Worm (Caenorhabditis elegans) whole organism, L3 larva: ENCODE measurements around the gene F13H10.3.

Experiments used
- ZK546.5 ChIP-seq: sonication (generic microtip); optimal IDR thresholded peaks from 2 replicates; lab custom pipeline; 2017; ENCODE audit warnings: missing biosample characterization, missing genetic modification characterization
- ama-1 ChIP-seq: fragments of 150-350 bp; optimal IDR thresholded peaks from 2 replicates; lab custom pipeline; 2018
- ceh-28 ChIP-seq: fragments of 150-350 bp; optimal IDR thresholded peaks from 2 replicates; lab custom pipeline; 2014; ENCODE audit warnings: missing biosample characterization, missing genetic modification reagents, missing genetic modification characterization
- ceh-82 ChIP-seq: fragments of 150-350 bp; optimal IDR thresholded peaks from 2 replicates; lab custom pipeline; 2014; ENCODE audit warnings: missing biosample characterization, missing genetic modification characterization
- elt-2 ChIP-seq: sonication (generic microtip); optimal IDR thresholded peaks from 2 replicates; lab custom pipeline; 2016; ENCODE audit warnings: missing genetic modification reagents, mild to moderate bottlenecking, missing genetic modification characterization, missing compliant biosample characterization
- elt-3 ChIP-seq, 3 experiments: fragments of 150-350 bp in 1 of 3; sonication (generic microtip) in 2 of 3; optimal IDR thresholded peaks; 2 replicates in 2 of 3; 4 replicates in 1 of 3; lab custom pipeline; 2014 to 2017; ENCODE audit warnings: missing biosample characterization in 3 of 3, missing genetic modification characterization in 3 of 3
- nhr-11 ChIP-seq: fragments of 150-350 bp; optimal IDR thresholded peaks from 2 replicates; lab custom pipeline; 2014; ENCODE audit warnings: missing biosample characterization, missing genetic modification characterization
- pha-4 ChIP-seq: fragments of 150-350 bp; optimal IDR thresholded peaks from 2 replicates; lab custom pipeline; 2014; ENCODE audit warnings: missing biosample characterization, missing genetic modification reagents, missing genetic modification characterization
- pqm-1 ChIP-seq: fragments of 150-350 bp; optimal IDR thresholded peaks from 2 replicates; lab custom pipeline; 2017; ENCODE audit warnings: missing biosample characterization, missing genetic modification characterization, inconsistent platforms
- sea-2 ChIP-seq: fragments of 150-350 bp; sonication (generic microtip); optimal IDR thresholded peaks from 4 replicates; lab custom pipeline; 2014; ENCODE audit warnings: missing biosample characterization, missing genetic modification reagents, missing genetic modification characterization
- skn-1 ChIP-seq: fragments of 150-350 bp; optimal IDR thresholded peaks from 2 replicates; lab custom pipeline; 2014; ENCODE audit warnings: missing biosample characterization, missing genetic modification characterization
- unc-62 ChIP-seq: fragments of 150-350 bp; sonication (generic microtip); optimal IDR thresholded peaks from 4 replicates; lab custom pipeline; 2014; ENCODE audit warnings: missing biosample characterization, missing genetic modification reagents, missing genetic modification characterization

- TF ChIP-seq elt-2 (tag; lab: Kevin White, UChicago) (no peak), skn-1 (tag; lab: Kevin White, UChicago) (no peak), ZK546.5 (no peak), ceh-82 (tag; lab: Kevin White, UChicago) (no peak), pqm-1 (tag; lab: Kevin White, UChicago) (no peak), elt-3 (tag; optimal IDR thresholded peaks at IDR 0.05; lab: Kevin White, UChicago) (no peak), unc-62 (GFP tag; lab: Kevin White, UChicago) (no peak), ama-1 (lab: Kevin White, UChicago) (no peak), sea-2 (GFP tag; lab: Kevin White, UChicago) (no peak), nhr-11 (tag; lab: Kevin White, UChicago) (no peak), ceh-28 (tag; lab: Kevin White, UChicago) (no peak), pha-4 (tag; lab: Kevin White, UChicago) (no peak)
Measured at ce11 chrIV:10990699-10991098, 25.1 kb downstream of the F13H10.3 start, which contains the start of gene F13H10.5.
